Worm (Caenorhabditis elegans) whole organism, young adult: Measurements from ENCODE around the gene C25H3.3.

Experiments used
- F55B11.4 ChIP-seq: sonication (generic microtip); optimal IDR thresholded peaks from 2 replicates; lab custom pipeline; 2016; ENCODE audit warnings: missing compliant biosample characterization, missing genetic modification characterization, borderline replicate concordance; ENCODE audit not compliant: insufficient read depth
- Y79H2A.3 ChIP-seq: fragments of 200-800 bp; sonication (Bioruptor generic); conservative IDR thresholded peaks from 2 replicates; pipeline ENCODE4 v1.3.6; 2022; ENCODE audit warnings: missing genetic modification reagents, missing genetic modification characterization, missing compliant biosample characterization
- efl-1 ChIP-seq: fragments of 150-350 bp; optimal IDR thresholded peaks from 2 replicates; lab custom pipeline; 2014; ENCODE audit warnings: missing biosample characterization, missing genetic modification reagents, missing genetic modification characterization
- mcd-1 ChIP-seq: fragments of 200-800 bp; sonication (Bioruptor generic); IDR thresholded peaks from 2 replicates; pipeline ENCODE4 v1.3.6; 2022; ENCODE audit warnings: missing genetic modification reagents, missing genetic modification characterization, missing compliant biosample characterization
- nfyb-1 ChIP-seq: fragments of 200-800 bp; sonication (Bioruptor generic); IDR thresholded peaks from 2 replicates; pipeline ENCODE4 v1.3.6; 2022; ENCODE audit warnings: missing genetic modification reagents, missing genetic modification characterization, missing compliant biosample characterization
- ztf-3 ChIP-seq: fragments of 200-800 bp; sonication (Bioruptor generic); optimal IDR thresholded peaks from 2 replicates; lab custom pipeline; 2018; ENCODE audit warnings: mild to moderate bottlenecking, missing genetic modification characterization, missing compliant biosample characterization

ce11 chrII:5698869-5699268, 4.9 kb downstream of the C25H3.3 start, which contains the start of the genes C25H3.10 and C25H3.1:
- TF ChIP-seq Y79H2A.3 (no peak), mcd-1 (GFP tag; lab: Robert Waterston, UW) (no peak), efl-1 (no peak), F55B11.4 (tag; lab: Kevin White, UChicago) (no peak), nfyb-1 (no peak), ztf-3 (no peak)
